Worm (Caenorhabditis elegans) whole organism, early embryonic: ENCODE data around the gene ZK402.1.

Experiments
- B0310.2 ChIP-seq: sonication (generic microtip); optimal IDR thresholded peaks from 2 replicates; lab custom pipeline; 2016; ENCODE audit warnings: mild to moderate bottlenecking, missing genetic modification characterization, missing compliant biosample characterization
- F13C5.2 ChIP-seq: sonication (generic microtip); optimal IDR thresholded peaks from 2 replicates; lab custom pipeline; 2017; ENCODE audit warnings: mild to moderate bottlenecking, missing genetic modification characterization, inconsistent platforms, missing compliant biosample characterization
- ama-1 ChIP-seq: fragments of 150-350 bp; optimal IDR thresholded peaks from 2 replicates; lab custom pipeline; 2014
- ets-7 ChIP-seq: sonication (generic microtip); optimal IDR thresholded peaks from 2 replicates; lab custom pipeline; 2016; ENCODE audit warnings: missing genotype, missing genetic modification characterization, missing compliant biosample characterization
- flt-1 ChIP-seq: fragments of 200-800 bp; sonication (Bioruptor generic); IDR thresholded peaks from 2 replicates; pipeline ENCODE4 v1.3.6; 2022; ENCODE audit warnings: missing genetic modification characterization, missing compliant biosample characterization
- hmbx-1 ChIP-seq: sonication (generic microtip); optimal IDR thresholded peaks from 2 replicates; lab custom pipeline; 2016; ENCODE audit warnings: mild to moderate bottlenecking, missing genetic modification characterization, missing compliant biosample characterization
- hmg-4 ChIP-seq: fragments of 200-800 bp; sonication (Bioruptor generic); optimal IDR thresholded peaks from 2 replicates; lab custom pipeline; 2018; ENCODE audit warnings: mild to moderate bottlenecking, missing genetic modification characterization, missing compliant biosample characterization
- hnd-1 ChIP-seq: sonication (generic microtip); optimal IDR thresholded peaks from 2 replicates; lab custom pipeline; 2016; ENCODE audit warnings: missing genetic modification characterization, missing compliant biosample characterization
- pes-1 ChIP-seq: fragments of 200-800 bp; sonication (Bioruptor generic); IDR thresholded peaks from 2 replicates; pipeline ENCODE4 v1.3.6; 2022; ENCODE audit warnings: missing genetic modification reagents, missing genetic modification characterization, missing compliant biosample characterization
- scrt-1 ChIP-seq: fragments of 200-800 bp; sonication (Bioruptor generic); IDR thresholded peaks from 2 replicates; pipeline ENCODE4 v1.3.6; 2022; ENCODE audit warnings: missing genetic modification characterization, missing compliant biosample characterization
- sea-1 ChIP-seq: fragments of 200-800 bp; sonication (Bioruptor generic); conservative IDR thresholded peaks from 2 replicates; pipeline ENCODE4 v1.3.6; 2022; ENCODE audit warnings: missing genetic modification characterization, missing compliant biosample characterization
- tbx-11 ChIP-seq: fragments of 200-800 bp; sonication (Bioruptor generic); IDR thresholded peaks from 2 replicates; pipeline ENCODE4 v1.3.6; 2022; ENCODE audit warnings: missing genetic modification characterization, missing compliant biosample characterization
- tbx-37 ChIP-seq: fragments of 200-800 bp; sonication (Bioruptor generic); conservative IDR thresholded peaks from 2 replicates; pipeline ENCODE4 v1.3.6; 2022; ENCODE audit warnings: missing genetic modification reagents, missing genetic modification characterization, missing compliant biosample characterization
- tra-4 ChIP-seq: sonication (generic microtip); optimal IDR thresholded peaks from 2 replicates; lab custom pipeline; 2017; ENCODE audit warnings: missing genetic modification characterization, missing compliant biosample characterization

- TF ChIP-seq flt-1 (GFP tag; lab: Robert Waterston, UW) (no peak), F13C5.2 (no peak), ama-1 (lab: Kevin White, UChicago) (no peak), hmg-4 (GFP tag; lab: Kevin White, UChicago) (no peak), hmbx-1 (tag; lab: Kevin White, UChicago) (no peak), tbx-11 (no peak), tra-4 (no peak), pes-1 (GFP tag; lab: Robert Waterston, UW) (no peak), sea-1 (GFP tag; lab: Robert Waterston, UW) (no peak), scrt-1 (GFP tag; lab: Robert Waterston, UW) (no peak), ets-7 (tag; lab: Kevin White, UChicago) (no peak), B0310.2 (no peak), tbx-37 (no peak), hnd-1 (tag; lab: Kevin White, UChicago) (no peak)
These were observed 32.4 kb upstream of the ZK402.1 start, which contains the start of gene fbxa-190 for ce11 chrX:1371688-1372087.
